Worm (Caenorhabditis elegans) whole organism, L3 larva: Measurements from ENCODE around the gene sdz-36.

Source experiments
- R02D3.7 ChIP-seq: fragments of 150-350 bp; optimal IDR thresholded peaks from 2 replicates; lab custom pipeline; 2014; ENCODE audit warnings: missing biosample characterization, missing genetic modification characterization
- ZK546.5 ChIP-seq: sonication (generic microtip); optimal IDR thresholded peaks from 2 replicates; lab custom pipeline; 2017; ENCODE audit warnings: missing biosample characterization, missing genetic modification characterization
- aly-2 ChIP-seq: fragments of 150-350 bp; optimal IDR thresholded peaks from 2 replicates; lab custom pipeline; 2014; ENCODE audit warnings: missing biosample characterization, missing genetic modification characterization
- ceh-28 ChIP-seq: fragments of 150-350 bp; optimal IDR thresholded peaks from 2 replicates; lab custom pipeline; 2014; ENCODE audit warnings: missing biosample characterization, missing genetic modification reagents, missing genetic modification characterization
- ceh-82 ChIP-seq: fragments of 150-350 bp; optimal IDR thresholded peaks from 2 replicates; lab custom pipeline; 2014; ENCODE audit warnings: missing biosample characterization, missing genetic modification characterization
- egl-27 ChIP-seq: sonication (generic microtip); optimal IDR thresholded peaks from 4 replicates; lab custom pipeline; 2017; ENCODE audit warnings: missing biosample characterization, missing genetic modification reagents, missing genetic modification characterization
- elt-1 ChIP-seq: fragments of 150-350 bp; optimal IDR thresholded peaks from 2 replicates; lab custom pipeline; 2014; ENCODE audit warnings: missing biosample characterization, missing genetic modification characterization
- elt-2 ChIP-seq: sonication (generic microtip); optimal IDR thresholded peaks from 2 replicates; lab custom pipeline; 2016; ENCODE audit warnings: missing genetic modification reagents, mild to moderate bottlenecking, missing genetic modification characterization, missing compliant biosample characterization
- eor-1 ChIP-seq, 2 experiments: fragments of 150-350 bp; optimal IDR thresholded peaks; 2 replicates each; lab custom pipeline; 2014 to 2018; ENCODE audit warnings: missing biosample characterization in 2 of 2, missing genetic modification characterization in 2 of 2
- fkh-10 ChIP-seq: sonication (generic microtip); optimal IDR thresholded peaks from 2 replicates; lab custom pipeline; 2017; ENCODE audit warnings: missing biosample characterization, missing genetic modification reagents, missing genetic modification characterization
- fkh-2 ChIP-seq: fragments of 150-350 bp; optimal IDR thresholded peaks from 2 replicates; lab custom pipeline; 2014; ENCODE audit warnings: missing biosample characterization, missing genetic modification reagents, missing genetic modification characterization
- fos-1 ChIP-seq: fragments of 150-350 bp; optimal IDR thresholded peaks from 2 replicates; lab custom pipeline; 2014; ENCODE audit warnings: missing biosample characterization, missing genetic modification characterization
- jun-1 ChIP-seq: fragments of 150-350 bp; optimal IDR thresholded peaks from 2 replicates; lab custom pipeline; 2014; ENCODE audit warnings: missing biosample characterization, missing genetic modification reagents, missing genetic modification characterization
- mml-1 ChIP-seq: fragments of 150-350 bp; sonication (generic microtip); optimal IDR thresholded peaks from 3 replicates; lab custom pipeline; 2014; ENCODE audit warnings: missing biosample characterization, missing genetic modification characterization
- nfya-1 ChIP-seq: sonication (generic microtip); optimal IDR thresholded peaks from 2 replicates; lab custom pipeline; 2017; ENCODE audit warnings: missing genetic modification characterization, mild to moderate bottlenecking, missing compliant biosample characterization, antibody characterized with exemption, moderate library complexity; ENCODE audit not compliant: insufficient read depth
- nhr-11 ChIP-seq: fragments of 150-350 bp; optimal IDR thresholded peaks from 2 replicates; lab custom pipeline; 2014; ENCODE audit warnings: missing biosample characterization, missing genetic modification characterization
- nhr-12 ChIP-seq: fragments of 150-350 bp; optimal IDR thresholded peaks from 2 replicates; lab custom pipeline; 2014; ENCODE audit warnings: missing biosample characterization, missing genetic modification characterization
- nhr-23 ChIP-seq: fragments of 150-350 bp; optimal IDR thresholded peaks from 2 replicates; lab custom pipeline; 2014; ENCODE audit warnings: missing biosample characterization, missing genetic modification reagents, missing genetic modification characterization
- nhr-237 ChIP-seq: fragments of 150-350 bp; optimal IDR thresholded peaks from 2 replicates; lab custom pipeline; 2014; ENCODE audit warnings: missing biosample characterization, missing genetic modification characterization
- nhr-25 ChIP-seq: sonication (generic microtip); optimal IDR thresholded peaks from 2 replicates; lab custom pipeline; 2017; ENCODE audit warnings: missing biosample characterization, missing genetic modification characterization
- nhr-43 ChIP-seq: sonication (generic microtip); optimal IDR thresholded peaks from 2 replicates; lab custom pipeline; 2016; ENCODE audit warnings: mild to moderate bottlenecking, missing genetic modification characterization, missing compliant biosample characterization; ENCODE audit not compliant: poor library complexity, severe bottlenecking
- nhr-67 ChIP-seq: fragments of 150-350 bp; optimal IDR thresholded peaks from 2 replicates; lab custom pipeline; 2014; ENCODE audit warnings: missing biosample characterization, missing genetic modification characterization
- nhr-76 ChIP-seq: fragments of 150-350 bp; sonication (generic microtip); optimal IDR thresholded peaks from 5 replicates; lab custom pipeline; 2014; ENCODE audit warnings: missing biosample characterization, missing genetic modification characterization
- nhr-77 ChIP-seq: fragments of 150-350 bp; optimal IDR thresholded peaks from 2 replicates; lab custom pipeline; 2014; ENCODE audit warnings: missing biosample characterization, missing genetic modification characterization
- pqm-1 ChIP-seq: fragments of 150-350 bp; optimal IDR thresholded peaks from 2 replicates; lab custom pipeline; 2017; ENCODE audit warnings: missing biosample characterization, missing genetic modification characterization, inconsistent platforms
- snpc-4 ChIP-seq: fragments of 150-350 bp; optimal IDR thresholded peaks from 2 replicates; lab custom pipeline; 2014; ENCODE audit warnings: missing biosample characterization, missing genetic modification characterization
- tbx-2 ChIP-seq: sonication (generic microtip); optimal IDR thresholded peaks from 2 replicates; lab custom pipeline; 2016; ENCODE audit warnings: mild to moderate bottlenecking, missing genetic modification characterization, missing compliant biosample characterization
- ztf-11 ChIP-seq: fragments of 150-350 bp; optimal IDR thresholded peaks from 2 replicates; lab custom pipeline; 2014; ENCODE audit warnings: missing biosample characterization, missing genetic modification characterization
- ztf-4 ChIP-seq: fragments of 150-350 bp; optimal IDR thresholded peaks from 2 replicates; lab custom pipeline; 2014; ENCODE audit warnings: missing biosample characterization, missing genetic modification characterization

Gene sdz-36

DNA sequence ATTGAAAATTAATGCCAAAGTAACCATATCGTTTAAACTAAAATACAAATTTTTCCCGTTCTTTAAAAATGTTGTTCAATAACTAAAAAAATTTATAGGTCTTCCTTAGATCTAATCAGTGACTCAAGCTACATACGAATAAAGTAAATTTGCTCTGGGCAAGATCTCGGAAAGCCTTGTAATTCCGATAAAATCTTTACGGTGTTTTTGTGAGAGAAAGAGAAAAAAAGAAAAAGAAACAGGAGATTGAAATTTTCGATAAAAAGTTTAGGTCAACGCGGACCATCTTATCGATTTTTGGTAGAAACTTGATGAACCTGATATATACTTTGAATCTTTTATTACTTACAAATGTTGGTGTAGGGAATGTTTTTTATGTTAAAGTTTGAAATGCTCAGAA, 32.4 kb downstream of the sdz-36 start:
- peak; percentile 75 for TF ChIP-seq nhr-23 (tag; lab: Kevin White, UChicago)
- TF ChIP-seq elt-1, result peak; percentile 92
- TF ChIP-seq nhr-43 (tag; lab: Kevin White, UChicago), result no peak
- peak; percentile 26 for TF ChIP-seq ceh-28 (tag; lab: Kevin White, UChicago)
- no peak for TF ChIP-seq jun-1 (tag; lab: Kevin White, UChicago)

- TF ChIP-seq ztf-4 (tag; lab: Kevin White, UChicago) (no peak), nhr-23 (tag; lab: Kevin White, UChicago) (no peak), fkh-2 (no peak), ZK546.5 (tag; lab: Kevin White, UChicago) (no peak), nhr-76 (tag; lab: Kevin White, UChicago) (no peak), nhr-25 (tag; lab: Kevin White, UChicago) (no peak), ceh-28 (tag; lab: Kevin White, UChicago) (no peak), nhr-77 (tag; lab: Kevin White, UChicago) (no peak), eor-1 (tag; optimal IDR thresholded peaks at IDR 0.05; lab: Kevin White, UChicago) (no peak), jun-1 (tag; lab: Kevin White, UChicago) (no peak), nhr-43 (tag; lab: Kevin White, UChicago) (no peak), aly-2 (tag; lab: Kevin White, UChicago) (no peak), fos-1 (tag; lab: Kevin White, UChicago) (no peak)
These were observed 34.2 kb downstream of the sdz-36 start, which contains the start of the genes nhr-138 and C28D4.18 for ce11 chrIV:9724948-9725347. TSS of gene nhr-138 (plus strand) at chrIV:9725251. TSS of gene C28D4.18 (plus strand) at chrIV:9725280.

DNA sequence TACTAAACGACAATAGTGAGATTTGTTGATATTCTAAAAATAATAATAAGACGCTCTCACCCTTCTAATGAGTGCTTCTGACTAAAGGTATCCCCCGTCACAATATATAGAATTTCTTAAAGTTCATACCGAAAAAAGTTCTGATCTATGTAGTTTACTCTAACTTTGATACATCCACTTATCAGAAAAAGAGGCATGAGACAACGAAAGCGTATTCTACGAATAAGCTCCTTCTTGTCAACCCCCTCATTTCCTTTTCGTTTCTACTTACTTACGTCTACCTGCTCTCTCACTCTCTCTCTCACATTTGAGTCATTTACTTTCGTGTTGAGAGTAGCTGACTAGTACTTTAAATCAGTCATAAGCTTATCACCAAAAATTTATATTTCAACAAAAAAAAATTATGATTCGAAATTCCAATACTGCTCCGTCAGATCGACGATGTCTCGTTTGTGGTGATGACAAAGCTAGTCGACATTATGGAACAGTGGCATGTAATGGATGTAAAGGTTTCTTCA, 34.8 kb downstream of the sdz-36 start:
- TF ChIP-seq nhr-11 (tag; lab: Kevin White, UChicago) (peak; percentile 66), nhr-237 (tag; lab: Kevin White, UChicago) (no peak)

DNA sequence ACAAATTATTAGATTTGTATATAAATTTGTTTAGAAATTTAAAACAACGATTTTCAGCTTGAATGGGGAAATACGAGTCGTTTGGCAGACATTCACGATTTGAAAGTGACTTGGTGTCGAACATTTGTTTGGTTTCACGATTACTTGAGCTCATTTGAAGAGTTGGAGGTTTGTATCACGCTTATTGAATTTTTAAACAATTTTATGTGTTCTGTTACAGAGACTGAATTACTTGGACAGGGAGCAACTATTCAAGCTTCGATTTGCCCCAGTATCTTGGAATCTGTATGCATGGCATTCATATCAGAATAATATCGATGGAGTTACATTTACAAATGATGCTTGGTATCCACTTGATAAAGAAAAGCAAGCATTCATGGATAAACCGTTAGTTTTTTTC, 36.5 kb downstream of the sdz-36 start:
- TF ChIP-seq R02D3.7 (tag; lab: Kevin White, UChicago) (no peak), tbx-2 (tag; lab: Kevin White, UChicago) (no peak), nhr-11 (tag; lab: Kevin White, UChicago) (no peak), elt-1 (no peak), egl-27 (tag; lab: Kevin White, UChicago) (no peak), nhr-67 (tag; lab: Kevin White, UChicago) (no peak), nfya-1 (tag; lab: Kevin White, UChicago) (no peak)
- TF ChIP-seq, all 47 proteins: peak for 0

DNA sequence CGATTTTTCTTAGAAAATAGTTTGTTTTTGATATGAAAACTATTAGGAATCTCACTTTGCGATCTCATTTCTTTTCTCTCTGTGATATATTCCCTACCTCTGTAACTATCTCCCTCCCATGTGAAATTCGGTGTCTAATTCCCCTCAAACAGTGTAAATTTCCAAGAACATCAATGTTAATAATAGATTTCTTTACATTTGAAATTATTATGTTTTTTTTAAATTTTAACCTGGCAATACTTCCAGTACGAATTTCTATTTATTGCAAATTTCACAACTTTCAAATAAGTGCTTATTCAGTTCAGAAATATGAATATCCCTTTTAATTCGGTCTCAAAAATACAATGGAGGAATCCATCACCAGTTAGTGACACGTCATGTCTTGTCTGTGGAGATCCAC, 37.6 kb downstream of the sdz-36 start, which contains the start of gene nhr-100:
TSS of gene nhr-100 (plus strand) at position 301 of the 400 bp plus-strand sequence.
- TF ChIP-seq ztf-11 (tag; lab: Kevin White, UChicago), result no peak
- no peak for TF ChIP-seq snpc-4 (tag; lab: Kevin White, UChicago)
- TF ChIP-seq nhr-12 (tag; lab: Kevin White, UChicago), result no peak
- no peak for TF ChIP-seq mml-1
- no peak for TF ChIP-seq ceh-82 (tag; lab: Kevin White, UChicago)
- no peak for TF ChIP-seq ceh-28 (tag; lab: Kevin White, UChicago)
- no peak for TF ChIP-seq nhr-67 (tag; lab: Kevin White, UChicago)
- no peak for TF ChIP-seq fkh-10 (GFP tag; lab: Kevin White, UChicago)

DNA sequence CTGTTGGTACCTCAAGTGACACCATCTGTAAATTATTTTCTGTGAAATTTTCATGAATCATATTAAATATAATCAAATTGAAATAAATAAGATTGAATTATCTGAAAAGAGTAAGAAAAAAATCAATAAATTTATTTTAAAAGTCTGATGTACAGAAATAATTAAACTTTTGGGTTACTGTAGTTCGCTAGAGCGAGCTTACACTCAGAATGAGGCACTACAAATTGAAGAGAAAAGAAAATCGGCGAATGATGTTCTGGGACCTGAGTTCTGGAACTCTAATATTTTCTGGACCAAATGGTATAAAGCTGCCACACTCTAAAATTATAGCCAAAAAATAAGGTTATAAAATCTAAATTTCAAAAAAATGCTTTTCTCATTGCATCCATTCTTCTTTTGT, 43.2 kb downstream of the sdz-36 start:
- TF ChIP-seq nhr-76 (tag; lab: Kevin White, UChicago) (no peak), ceh-28 (tag; lab: Kevin White, UChicago) (no peak), mml-1 (no peak), elt-2 (tag; lab: Kevin White, UChicago) (no peak), egl-27 (tag; lab: Kevin White, UChicago) (no peak), nhr-12 (tag; lab: Kevin White, UChicago) (no peak), jun-1 (tag; lab: Kevin White, UChicago) (no peak)

ce11 chrIV:9734861-9735260, 44.1 kb downstream of the sdz-36 start:
- TF ChIP-seq pqm-1 (peak; percentile 16), elt-2 (tag; lab: Kevin White, UChicago) (peak; percentile 3), jun-1 (tag; lab: Kevin White, UChicago) (no peak)
